Worm (Caenorhabditis elegans): ENCODE results near the gene F57G8.7.

DNA sequence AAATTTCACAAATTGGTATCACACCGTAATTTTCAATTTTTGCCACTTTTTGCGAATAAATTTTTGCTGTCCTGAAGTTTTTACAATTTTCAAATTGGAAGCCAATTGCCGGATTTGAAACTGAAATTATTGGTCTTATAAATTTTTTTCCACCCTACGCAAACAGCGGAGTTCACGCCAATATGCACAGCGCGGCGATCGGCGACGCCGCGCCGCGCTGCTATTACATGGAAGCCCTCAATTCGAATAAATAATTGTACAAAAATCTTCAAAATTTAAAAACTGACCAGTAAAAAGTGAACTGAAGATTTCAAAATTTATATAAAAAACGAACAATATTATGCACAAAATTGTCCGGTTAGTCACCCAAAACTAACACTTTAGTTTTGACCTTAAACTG, 29.1 kb upstream of the F57G8.7 start:
- TF ChIP-seq unc-62 (GFP tag; optimal IDR thresholded peaks at IDR 0.05) = no peak
- no peak for TF ChIP-seq mdl-1 (tag; optimal IDR thresholded peaks at IDR 0.05)
- TF ChIP-seq R02D3.7 (tag; optimal IDR thresholded peaks at IDR 0.05) = no peak
- TF ChIP-seq elt-3 (tag; optimal IDR thresholded peaks at IDR 0.05) = no peak
- no peak for TF ChIP-seq zag-1 (tag; optimal IDR thresholded peaks at IDR 0.05)
- TF ChIP-seq snpc-4 (tag; optimal IDR thresholded peaks at IDR 0.05) = no peak
- TF ChIP-seq nhr-10 (tag; optimal IDR thresholded peaks at IDR 0.05) = no peak
- TF ChIP-seq lsy-2 (tag; optimal IDR thresholded peaks at IDR 0.05) = no peak

Measured in whole organism, L2 larva.